Worm (Caenorhabditis elegans) whole organism, early embryonic: Measurements from ENCODE around the gene F38B6.4.

Experiments
- B0310.2 ChIP-seq: sonication (generic microtip); optimal IDR thresholded peaks from 2 replicates; lab custom pipeline; 2016; ENCODE audit warnings: mild to moderate bottlenecking, missing genetic modification characterization, missing compliant biosample characterization
- F13C5.2 ChIP-seq: sonication (generic microtip); optimal IDR thresholded peaks from 2 replicates; lab custom pipeline; 2017; ENCODE audit warnings: mild to moderate bottlenecking, missing genetic modification characterization, inconsistent platforms, missing compliant biosample characterization
- aly-1 ChIP-seq: sonication (generic microtip); optimal IDR thresholded peaks from 2 replicates; lab custom pipeline; 2016; ENCODE audit warnings: missing genetic modification characterization, missing compliant biosample characterization
- ama-1 ChIP-seq: fragments of 150-350 bp; optimal IDR thresholded peaks from 2 replicates; lab custom pipeline; 2014
- ceh-13 ChIP-seq: fragments of 200-800 bp; sonication (Bioruptor generic); optimal IDR thresholded peaks from 2 replicates; lab custom pipeline; 2018; ENCODE audit warnings: mild to moderate bottlenecking, missing genetic modification characterization, missing compliant biosample characterization
- ceh-36 ChIP-seq: sonication (generic microtip); optimal IDR thresholded peaks from 2 replicates; lab custom pipeline; 2016; ENCODE audit warnings: missing genetic modification characterization, inconsistent platforms, missing compliant biosample characterization
- ets-7 ChIP-seq: sonication (generic microtip); optimal IDR thresholded peaks from 2 replicates; lab custom pipeline; 2016; ENCODE audit warnings: missing genotype, missing genetic modification characterization, missing compliant biosample characterization
- flt-1 ChIP-seq: fragments of 200-800 bp; sonication (Bioruptor generic); IDR thresholded peaks from 2 replicates; pipeline ENCODE4 v1.3.6; 2022; ENCODE audit warnings: missing genetic modification characterization, missing compliant biosample characterization
- hmbx-1 ChIP-seq: sonication (generic microtip); optimal IDR thresholded peaks from 2 replicates; lab custom pipeline; 2016; ENCODE audit warnings: mild to moderate bottlenecking, missing genetic modification characterization, missing compliant biosample characterization
- hmg-4 ChIP-seq: fragments of 200-800 bp; sonication (Bioruptor generic); optimal IDR thresholded peaks from 2 replicates; lab custom pipeline; 2018; ENCODE audit warnings: mild to moderate bottlenecking, missing genetic modification characterization, missing compliant biosample characterization
- hnd-1 ChIP-seq: sonication (generic microtip); optimal IDR thresholded peaks from 2 replicates; lab custom pipeline; 2016; ENCODE audit warnings: missing genetic modification characterization, missing compliant biosample characterization
- pes-1 ChIP-seq: fragments of 200-800 bp; sonication (Bioruptor generic); IDR thresholded peaks from 2 replicates; pipeline ENCODE4 v1.3.6; 2022; ENCODE audit warnings: missing genetic modification reagents, missing genetic modification characterization, missing compliant biosample characterization
- scrt-1 ChIP-seq: fragments of 200-800 bp; sonication (Bioruptor generic); IDR thresholded peaks from 2 replicates; pipeline ENCODE4 v1.3.6; 2022; ENCODE audit warnings: missing genetic modification characterization, missing compliant biosample characterization
- sea-1 ChIP-seq: fragments of 200-800 bp; sonication (Bioruptor generic); conservative IDR thresholded peaks from 2 replicates; pipeline ENCODE4 v1.3.6; 2022; ENCODE audit warnings: missing genetic modification characterization, missing compliant biosample characterization
- tbx-11 ChIP-seq: fragments of 200-800 bp; sonication (Bioruptor generic); IDR thresholded peaks from 2 replicates; pipeline ENCODE4 v1.3.6; 2022; ENCODE audit warnings: missing genetic modification characterization, missing compliant biosample characterization
- tbx-37 ChIP-seq: fragments of 200-800 bp; sonication (Bioruptor generic); conservative IDR thresholded peaks from 2 replicates; pipeline ENCODE4 v1.3.6; 2022; ENCODE audit warnings: missing genetic modification reagents, missing genetic modification characterization, missing compliant biosample characterization
- tra-4 ChIP-seq: sonication (generic microtip); optimal IDR thresholded peaks from 2 replicates; lab custom pipeline; 2017; ENCODE audit warnings: missing genetic modification characterization, missing compliant biosample characterization

F38B6.4 gene

ce11 chrX:6718595-6718994 lies 43.9 kb downstream of the F38B6.4 start, which contains the start of gene smf-2:
Gene smf-2, minus strand, starts transcription at chrX:6718695.
- no peak for TF ChIP-seq tbx-11 (GFP tag; lab: Robert Waterston, UW)
- TF ChIP-seq ceh-13, result no peak
- TF ChIP-seq hmg-4, result no peak
- TF ChIP-seq ceh-36, result no peak
- TF ChIP-seq tbx-37 (GFP tag; lab: Robert Waterston, UW), result no peak
- TF ChIP-seq scrt-1 (GFP tag; lab: Robert Waterston, UW), result no peak
- TF ChIP-seq ets-7 (tag; lab: Kevin White, UChicago), result no peak
- no peak for TF ChIP-seq aly-1 (tag; lab: Kevin White, UChicago)
- TF ChIP-seq B0310.2 (tag; lab: Kevin White, UChicago), result no peak
- no peak for TF ChIP-seq tra-4
- TF ChIP-seq hnd-1 (tag; lab: Kevin White, UChicago), result no peak
- TF ChIP-seq pes-1 (GFP tag; lab: Robert Waterston, UW), result no peak
- TF ChIP-seq sea-1 (GFP tag; lab: Robert Waterston, UW), result no peak

ce11 chrX:6722966-6723365 lies 48.3 kb downstream of the F38B6.4 start, which contains the start of gene smf-1:
Gene smf-1, minus strand, starts transcription at chrX:6723066.
- no peak for TF ChIP-seq tbx-11 (GFP tag; lab: Robert Waterston, UW)
- TF ChIP-seq F13C5.2, result no peak
- no peak for TF ChIP-seq sea-1 (GFP tag; lab: Robert Waterston, UW)
- TF ChIP-seq scrt-1 (GFP tag; lab: Robert Waterston, UW), result no peak

ce11 chrX:6725260-6725718 lies 50.6 kb downstream of the F38B6.4 start, which contains the start of gene slc-25A10:
Gene slc-25A10, minus strand, starts transcription at chrX:6725668.
- TF ChIP-seq hnd-1 (tag; lab: Kevin White, UChicago) (no peak), F13C5.2 (no peak), ets-7 (tag; lab: Kevin White, UChicago) (no peak), flt-1 (no peak), ceh-36 (no peak), sea-1 (GFP tag; lab: Robert Waterston, UW) (no peak)

- no peak for TF ChIP-seq pes-1 (GFP tag; lab: Robert Waterston, UW)
- no peak for TF ChIP-seq sea-1 (GFP tag; lab: Robert Waterston, UW)
- no peak for TF ChIP-seq B0310.2 (tag; lab: Kevin White, UChicago)
- no peak for TF ChIP-seq tra-4
- no peak for TF ChIP-seq tbx-11 (GFP tag; lab: Robert Waterston, UW)
- TF ChIP-seq ama-1 (lab: Kevin White, UChicago), result no peak
- TF ChIP-seq ceh-36, result no peak
- no peak for TF ChIP-seq hmbx-1
- no peak for TF ChIP-seq flt-1
- TF ChIP-seq aly-1 (tag; lab: Kevin White, UChicago), result no peak
- TF ChIP-seq tbx-37 (GFP tag; lab: Robert Waterston, UW), result no peak
- no peak for TF ChIP-seq hnd-1 (tag; lab: Kevin White, UChicago)
- no peak for TF ChIP-seq ets-7 (tag; lab: Kevin White, UChicago)
- no peak for TF ChIP-seq F13C5.2
- no peak for TF ChIP-seq hmg-4
These were observed 54.2 kb downstream of the F38B6.4 start for ce11 chrX:6728820-6729396.
